Worm (Caenorhabditis elegans) whole organism, L1 larva: Measurements from ENCODE around the gene F47G3.4.

Source experiments
- C04F5.9 ChIP-seq: sonication (generic microtip); optimal IDR thresholded peaks from 2 replicates; lab custom pipeline; 2016; ENCODE audit warnings: missing genetic modification characterization, missing compliant biosample characterization
- C16A3.4 ChIP-seq: fragments of 150-350 bp; optimal IDR thresholded peaks from 2 replicates; lab custom pipeline; 2014; ENCODE audit warnings: missing biosample characterization, missing genetic modification characterization
- C34B4.2 ChIP-seq: sonication (generic microtip); optimal IDR thresholded peaks from 2 replicates; lab custom pipeline; 2017; ENCODE audit warnings: mild to moderate bottlenecking, missing genetic modification characterization, missing compliant biosample characterization
- F16B12.6 ChIP-seq: fragments of 150-350 bp; optimal IDR thresholded peaks from 2 replicates; lab custom pipeline; 2014; ENCODE audit warnings: missing biosample characterization, missing genetic modification characterization
- Y116A8C.19 ChIP-seq: sonication (generic microtip); optimal IDR thresholded peaks from 2 replicates; lab custom pipeline; 2016; ENCODE audit warnings: missing compliant biosample characterization, missing genetic modification characterization, borderline replicate concordance
- aha-1 ChIP-seq: fragments of 150-350 bp; optimal IDR thresholded peaks from 2 replicates; lab custom pipeline; 2014; ENCODE audit warnings: missing biosample characterization, missing genetic modification characterization
- alr-1 ChIP-seq: fragments of 200-800 bp; sonication (Bioruptor generic); optimal IDR thresholded peaks from 2 replicates; lab custom pipeline; 2018; ENCODE audit warnings: borderline replicate concordance, mild to moderate bottlenecking, missing genetic modification characterization, missing compliant biosample characterization
- aly-2 ChIP-seq: fragments of 150-350 bp; optimal IDR thresholded peaks from 2 replicates; lab custom pipeline; 2014; ENCODE audit warnings: missing biosample characterization, missing genetic modification characterization
- ama-1 ChIP-seq: fragments of 150-350 bp; optimal IDR thresholded peaks from 2 replicates; lab custom pipeline; 2014
- blmp-1 ChIP-seq: fragments of 150-350 bp; optimal IDR thresholded peaks from 2 replicates; lab custom pipeline; 2014; ENCODE audit warnings: missing biosample characterization, missing genetic modification characterization
- ceh-63 ChIP-seq: fragments of 200-800 bp; sonication (Bioruptor generic); optimal IDR thresholded peaks from 2 replicates; lab custom pipeline; 2018; ENCODE audit warnings: mild to moderate bottlenecking, missing genetic modification characterization, missing compliant biosample characterization
- ceh-88 ChIP-seq: fragments of 200-800 bp; sonication (Bioruptor generic); IDR thresholded peaks from 2 replicates; pipeline ENCODE4 v1.3.6; 2022; ENCODE audit warnings: missing genetic modification characterization, missing compliant biosample characterization
- ceh-90 ChIP-seq: sonication (generic microtip); optimal IDR thresholded peaks from 2 replicates; lab custom pipeline; 2016; ENCODE audit warnings: missing genetic modification characterization, missing compliant biosample characterization
- ces-1 ChIP-seq: fragments of 150-350 bp; optimal IDR thresholded peaks from 2 replicates; lab custom pipeline; 2014; ENCODE audit warnings: missing biosample characterization, missing genetic modification reagents, missing genetic modification characterization
- efl-3 ChIP-seq: fragments of 200-800 bp; sonication (Bioruptor generic); optimal IDR thresholded peaks from 2 replicates; lab custom pipeline; 2018; ENCODE audit warnings: mild to moderate bottlenecking, missing genetic modification characterization, missing compliant biosample characterization
- egl-13 ChIP-seq: sonication (generic microtip); optimal IDR thresholded peaks from 2 replicates; lab custom pipeline; 2016; ENCODE audit warnings: missing genotype, missing genetic modification reagents, missing genetic modification characterization, missing compliant biosample characterization
- ets-5 ChIP-seq: fragments of 200-800 bp; sonication (Bioruptor generic); IDR thresholded peaks from 2 replicates; pipeline ENCODE4 v1.3.6; 2022; ENCODE audit warnings: missing genetic modification characterization, missing compliant biosample characterization
- fkh-10 ChIP-seq: sonication (generic microtip); optimal IDR thresholded peaks from 2 replicates; lab custom pipeline; 2017; ENCODE audit warnings: missing biosample characterization, missing genetic modification reagents, missing genetic modification characterization
- fkh-8 ChIP-seq: sonication (generic microtip); optimal IDR thresholded peaks from 2 replicates; lab custom pipeline; 2016; ENCODE audit warnings: mild to moderate bottlenecking, missing genetic modification characterization, missing compliant biosample characterization
- hpl-2 ChIP-seq: fragments of 150-350 bp; optimal IDR thresholded peaks from 2 replicates; lab custom pipeline; 2014; ENCODE audit warnings: missing biosample characterization, missing genetic modification reagents, missing genetic modification characterization
- irx-1 ChIP-seq: sonication (generic microtip); optimal IDR thresholded peaks from 2 replicates; lab custom pipeline; 2016; ENCODE audit warnings: missing genetic modification characterization, missing compliant biosample characterization
- jun-1 ChIP-seq: fragments of 150-350 bp; optimal IDR thresholded peaks from 2 replicates; lab custom pipeline; 2014; ENCODE audit warnings: missing biosample characterization, missing genetic modification reagents, missing genetic modification characterization
- lin-13 ChIP-seq: fragments of 150-350 bp; optimal IDR thresholded peaks from 2 replicates; lab custom pipeline; 2014; ENCODE audit warnings: missing biosample characterization, missing genetic modification reagents, missing genetic modification characterization
- lin-35 ChIP-seq, 2 experiments: fragments of 150-350 bp; optimal IDR thresholded peaks; 2 replicates each; lab custom pipeline; 2014; ENCODE audit warnings: missing biosample characterization in 2 of 2, missing genetic modification characterization in 2 of 2, missing genetic modification reagents in 2 of 2
- lsy-2 ChIP-seq, 2 experiments: fragments of 150-350 bp; optimal IDR thresholded peaks; 2 replicates each; lab custom pipeline; 2014; ENCODE audit warnings: missing biosample characterization in 2 of 2, missing genetic modification characterization in 2 of 2
- mab-9 ChIP-seq: fragments of 200-800 bp; sonication (Bioruptor generic); IDR thresholded peaks from 2 replicates; pipeline ENCODE4 v1.3.6; 2022; ENCODE audit warnings: missing genetic modification reagents, missing genetic modification characterization, missing compliant biosample characterization
- mef-2 ChIP-seq: fragments of 150-350 bp; optimal IDR thresholded peaks from 2 replicates; lab custom pipeline; 2014; ENCODE audit warnings: missing biosample characterization, missing genetic modification characterization
- mep-1 ChIP-seq: fragments of 150-350 bp; optimal IDR thresholded peaks from 2 replicates; lab custom pipeline; 2014; ENCODE audit warnings: missing biosample characterization, missing genetic modification characterization
- nhr-11 ChIP-seq: fragments of 150-350 bp; optimal IDR thresholded peaks from 2 replicates; lab custom pipeline; 2014; ENCODE audit warnings: missing biosample characterization, missing genetic modification characterization
- nhr-12 ChIP-seq: sonication (generic microtip); optimal IDR thresholded peaks from 2 replicates; lab custom pipeline; 2017; ENCODE audit warnings: missing biosample characterization, missing genetic modification characterization
- nhr-19 ChIP-seq: fragments of 200-800 bp; sonication (Bioruptor generic); conservative IDR thresholded peaks from 2 replicates; pipeline ENCODE4 v1.3.6; 2022; ENCODE audit warnings: missing genetic modification characterization, missing compliant biosample characterization
- nhr-20 ChIP-seq: sonication (generic microtip); optimal IDR thresholded peaks from 2 replicates; lab custom pipeline; 2016; ENCODE audit warnings: mild to moderate bottlenecking, missing genetic modification characterization, missing compliant biosample characterization
- nhr-237 ChIP-seq: fragments of 150-350 bp; optimal IDR thresholded peaks from 2 replicates; lab custom pipeline; 2014; ENCODE audit warnings: missing biosample characterization, missing genetic modification characterization
- nhr-47 ChIP-seq: sonication (generic microtip); optimal IDR thresholded peaks from 2 replicates; lab custom pipeline; 2016; ENCODE audit warnings: mild to moderate bottlenecking, missing genetic modification characterization, moderate library complexity, missing compliant biosample characterization
- nhr-71 ChIP-seq: sonication (generic microtip); optimal IDR thresholded peaks from 2 replicates; lab custom pipeline; 2016; ENCODE audit warnings: mild to moderate bottlenecking, missing genetic modification characterization, moderate library complexity, missing compliant biosample characterization
- nhr-76 ChIP-seq: sonication (generic microtip); optimal IDR thresholded peaks from 2 replicates; lab custom pipeline; 2017; ENCODE audit warnings: missing biosample characterization, missing genetic modification characterization
- nhr-77 ChIP-seq: fragments of 150-350 bp; optimal IDR thresholded peaks from 2 replicates; lab custom pipeline; 2014; ENCODE audit warnings: missing biosample characterization, missing genetic modification characterization
- nhr-85 ChIP-seq: sonication (generic microtip); peaks from one replicate; lab custom pipeline; 2016; ENCODE audit warnings: missing genetic modification characterization, inconsistent platforms, missing compliant biosample characterization
- pax-3 ChIP-seq: fragments of 200-800 bp; sonication (Bioruptor generic); optimal IDR thresholded peaks from 2 replicates; lab custom pipeline; 2018; ENCODE audit warnings: mild to moderate bottlenecking, missing genetic modification characterization, moderate library complexity, missing compliant biosample characterization
- rnt-1 ChIP-seq: sonication (generic microtip); optimal IDR thresholded peaks from 2 replicates; lab custom pipeline; 2016; ENCODE audit warnings: mild to moderate bottlenecking, missing genetic modification characterization, moderate library complexity, missing compliant biosample characterization
- skn-1 ChIP-seq: fragments of 150-350 bp; optimal IDR thresholded peaks from 2 replicates; lab custom pipeline; 2014; ENCODE audit warnings: missing biosample characterization, missing genetic modification characterization
- snpc-4 ChIP-seq: fragments of 150-350 bp; optimal IDR thresholded peaks from 2 replicates; lab custom pipeline; 2014; ENCODE audit warnings: missing biosample characterization, missing genetic modification characterization
- sptf-1 ChIP-seq: fragments of 150-350 bp; optimal IDR thresholded peaks from 2 replicates; lab custom pipeline; 2014; ENCODE audit warnings: missing biosample characterization, missing genetic modification characterization
- unc-130 ChIP-seq: fragments of 150-350 bp; optimal IDR thresholded peaks from 2 replicates; lab custom pipeline; 2017; ENCODE audit warnings: missing biosample characterization, missing genetic modification characterization, inconsistent platforms
- unc-30 ChIP-seq: sonication (generic microtip); optimal IDR thresholded peaks from 2 replicates; lab custom pipeline; 2017; ENCODE audit warnings: missing biosample characterization, missing genetic modification characterization
- unc-62 ChIP-seq: fragments of 150-350 bp; optimal IDR thresholded peaks from 2 replicates; lab custom pipeline; 2014; ENCODE audit warnings: missing biosample characterization, missing genetic modification reagents, missing genetic modification characterization
- unc-86 ChIP-seq: sonication (generic microtip); optimal IDR thresholded peaks from 2 replicates; lab custom pipeline; 2016; ENCODE audit warnings: missing genetic modification characterization, missing compliant biosample characterization
- unc-98 ChIP-seq: fragments of 200-800 bp; sonication (Bioruptor generic); IDR thresholded peaks from 2 replicates; pipeline ENCODE4 v1.3.6; 2022; ENCODE audit warnings: missing genetic modification characterization, missing compliant biosample characterization
- vab-15 ChIP-seq: sonication (generic microtip); optimal IDR thresholded peaks from 2 replicates; lab custom pipeline; 2017; ENCODE audit warnings: missing genotype, mild to moderate bottlenecking, missing genetic modification characterization, missing compliant biosample characterization
- xbp-1 ChIP-seq: sonication (generic microtip); optimal IDR thresholded peaks from 2 replicates; lab custom pipeline; 2016; ENCODE audit warnings: missing genetic modification characterization, missing compliant biosample characterization
- zag-1 ChIP-seq: fragments of 150-350 bp; optimal IDR thresholded peaks from 2 replicates; lab custom pipeline; 2014; ENCODE audit warnings: missing biosample characterization, missing genetic modification characterization
- ztf-11 ChIP-seq, 2 experiments: sonication (generic microtip); optimal IDR thresholded peaks; 2 replicates each; lab custom pipeline; 2016 to 2017; ENCODE audit warnings: missing genetic modification characterization in 2 of 2, missing biosample characterization in 1 of 2, missing compliant biosample characterization in 1 of 2

F47G3.4 gene

DNA sequence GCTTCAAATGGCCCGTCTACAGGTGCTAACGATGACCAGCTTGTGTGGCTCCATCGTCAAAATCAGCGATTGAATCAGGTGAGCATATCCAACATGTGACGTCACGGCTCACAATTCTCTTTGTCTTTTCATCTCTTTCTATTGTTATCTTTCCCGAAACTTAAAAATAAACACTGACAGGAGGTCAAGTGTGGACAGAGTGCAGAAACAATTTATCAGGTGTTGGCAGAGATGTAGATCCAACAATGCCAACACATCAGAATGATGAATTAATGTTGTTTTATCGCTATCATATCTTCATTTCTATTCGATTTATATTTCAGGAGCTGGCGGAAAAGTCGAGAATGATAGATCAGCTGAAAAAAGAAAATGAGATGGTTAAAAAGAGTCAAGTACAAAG, 33.4 kb upstream of the F47G3.4 start (continued):
- TF ChIP-seq unc-30 (tag; lab: Kevin White, UChicago) (no peak), lin-35 (GFP tag; optimal IDR thresholded peaks at IDR 0.05; lab: Kevin White, UChicago) (no peak), blmp-1 (tag; lab: Kevin White, UChicago) (no peak), nhr-20 (peak; percentile 34), rnt-1 (peak; percentile 84), unc-130 (tag; lab: Kevin White, UChicago) (no peak), ceh-88 (GFP tag; lab: Robert Waterston, UW) (no peak), nhr-71 (tag; lab: Kevin White, UChicago) (peak; percentile 85), nhr-11 (no peak), C16A3.4 (tag; lab: Kevin White, UChicago) (no peak), lsy-2 (tag; optimal IDR thresholded peaks at IDR 0.05; lab: Kevin White, UChicago) (peak; percentile 42 to 61), C04F5.9 (no peak), nhr-77 (tag; lab: Kevin White, UChicago) (no peak), mab-9 (GFP tag; lab: Robert Waterston, UW) (no peak), irx-1 (no peak), lin-13 (GFP tag; lab: Kevin White, UChicago) (no peak), mep-1 (no peak), ceh-90 (tag; lab: Kevin White, UChicago) (no peak), alr-1 (no peak), skn-1 (tag; lab: Kevin White, UChicago) (no peak), egl-13 (peak; percentile 38), aha-1 (tag; lab: Kevin White, UChicago) (no peak), nhr-47 (tag; lab: Kevin White, UChicago) (no peak), Y116A8C.19 (tag; lab: Kevin White, UChicago) (no peak), F16B12.6 (tag; lab: Kevin White, UChicago) (no peak), unc-98 (no peak), fkh-8 (tag; lab: Kevin White, UChicago) (no peak), zag-1 (tag; lab: Kevin White, UChicago) (no peak), ztf-11 (tag; optimal IDR thresholded peaks at IDR 0.05; lab: Kevin White, UChicago) (no peak), efl-3 (no peak), vab-15 (no peak), jun-1 (tag; lab: Kevin White, UChicago) (no peak), mef-2 (tag; lab: Kevin White, UChicago) (peak; percentile 88), xbp-1 (tag; lab: Kevin White, UChicago) (no peak), aly-2 (no peak), nhr-12 (tag; lab: Kevin White, UChicago) (no peak), nhr-85 (tag; lab: Kevin White, UChicago) (no peak), unc-62 (GFP tag; lab: Kevin White, UChicago) (no peak), sptf-1 (tag; lab: Kevin White, UChicago) (no peak), ceh-63 (GFP tag; lab: Kevin White, UChicago) (no peak), unc-86 (tag; lab: Kevin White, UChicago) (no peak), fkh-10 (no peak), nhr-76 (tag; lab: Kevin White, UChicago) (no peak), ces-1 (GFP tag; lab: Kevin White, UChicago) (no peak), pax-3 (tag; lab: Kevin White, UChicago) (no peak), C34B4.2 (tag; lab: Kevin White, UChicago) (no peak), ama-1 (no peak), nhr-237 (tag; lab: Kevin White, UChicago) (no peak), nhr-19 (GFP tag; lab: Robert Waterston, UW) (peak; percentile 61), ets-5 (no peak), hpl-2 (GFP tag; lab: Kevin White, UChicago) (no peak), snpc-4 (tag; lab: Kevin White, UChicago) (no peak)
